Fruit fly (Drosophila melanogaster): ENCODE measurements around the gene Pfdn5.
A peak's percentile ranks its signal among the peaks of the same experiment; 100 is the strongest.

DNA sequence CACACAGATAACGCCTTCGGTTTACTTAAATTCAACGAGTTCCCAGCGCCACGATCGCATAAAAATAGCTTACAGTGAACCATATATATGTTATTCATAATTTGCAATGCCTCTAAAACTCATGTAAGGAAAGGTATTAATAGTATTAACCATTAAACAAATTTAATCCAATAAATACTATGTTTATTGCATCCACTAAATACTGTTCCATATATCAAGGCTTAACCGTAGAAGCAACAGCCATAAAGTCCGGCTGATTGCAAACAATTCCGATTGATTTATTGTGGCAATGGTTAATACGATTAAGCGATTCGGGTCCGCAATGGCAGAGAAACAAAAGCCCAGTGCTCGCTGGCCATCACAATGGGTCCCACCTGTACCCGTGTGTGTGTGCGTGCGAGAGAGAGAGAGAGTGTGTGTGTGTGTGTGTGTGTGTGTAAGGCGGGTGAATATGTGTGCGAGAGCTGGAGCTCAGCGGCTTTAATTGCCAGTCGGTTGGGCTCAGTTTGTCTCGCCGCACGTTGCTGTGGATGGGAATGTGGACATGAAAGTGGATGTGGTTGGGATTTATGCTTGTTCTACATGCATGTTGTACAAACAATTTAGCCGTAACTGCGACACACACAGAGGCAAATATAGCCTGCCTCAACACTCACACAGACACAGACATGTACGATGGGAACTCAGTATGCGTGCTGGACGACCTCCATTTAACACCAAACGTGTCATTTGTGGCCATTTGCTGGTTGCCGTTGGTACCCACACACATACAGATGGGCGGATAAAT lies 7.9 kb downstream of the Pfdn5 start:
- TF ChIP-seq sv (GFP tag; optimal IDR thresholded peaks at IDR 0.05), result no peak
- TF ChIP-seq pan (optimal IDR thresholded peaks at IDR 0.05), result no peak
- TF ChIP-seq Vsx2 (GFP tag; optimal IDR thresholded peaks at IDR 0.05; ENCODE audit: partially characterized antibody), result no peak
- TF ChIP-seq fru (GFP tag; optimal IDR thresholded peaks at IDR 0.05), result peak; percentile 82
- TF ChIP-seq Myc (optimal IDR thresholded peaks at IDR 0.05), result no peak
- no peak for TF ChIP-seq Rel (GFP tag; optimal IDR thresholded peaks at IDR 0.05)
- no peak for TF ChIP-seq Rel (tag; optimal IDR thresholded peaks at IDR 0.05)
- no peak for TF ChIP-seq jim (GFP tag; optimal IDR thresholded peaks at IDR 0.05)
- no peak for TF ChIP-seq dl (GFP tag; optimal IDR thresholded peaks at IDR 0.05; ENCODE audit: insufficient read depth in 1 of 2, partially characterized antibody in 2 of 2)
- TF ChIP-seq dmrt93B (GFP tag; optimal IDR thresholded peaks at IDR 0.05), result no peak
- TF ChIP-seq Abd-B (GFP tag; optimal IDR thresholded peaks at IDR 0.05), result no peak
- no peak for TF ChIP-seq OdsH (GFP tag; optimal IDR thresholded peaks at IDR 0.05)
- TF ChIP-seq Mio (GFP tag; optimal IDR thresholded peaks at IDR 0.05), result no peak
- TF ChIP-seq sage (GFP tag; optimal IDR thresholded peaks at IDR 0.05), result no peak
